Worm (Caenorhabditis elegans): ENCODE data around the gene flp-5.

The flp-5 gene

DNA sequence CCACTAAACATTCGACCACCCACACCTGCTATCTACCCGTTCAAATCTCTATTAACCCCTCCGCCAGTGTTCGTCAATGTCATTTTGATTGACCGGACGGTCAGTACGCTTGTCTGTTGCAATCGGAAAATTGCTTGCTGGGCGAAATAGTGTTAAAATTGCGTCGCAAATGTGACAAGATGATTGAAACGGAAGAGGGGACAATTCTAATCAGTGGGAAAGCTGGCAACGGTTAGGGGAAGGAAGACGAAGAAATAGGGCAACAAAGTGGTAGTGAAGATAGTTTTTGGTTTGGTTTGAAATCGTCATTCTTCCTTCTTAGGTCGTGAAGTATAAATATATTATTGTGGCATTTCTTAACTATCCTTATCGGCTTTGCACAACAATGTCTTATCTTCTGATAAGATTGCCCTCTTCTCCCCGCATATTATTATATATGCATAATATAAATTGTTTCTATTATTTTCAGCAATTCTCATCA, 40.4 kb downstream of the flp-5 start (continued):
- peak; percentile 54 for TF ChIP-seq hlh-11 (tag; optimal IDR thresholded peaks at IDR 0.05)
- no peak for TF ChIP-seq fkh-10 (GFP tag; optimal IDR thresholded peaks at IDR 0.05)
- no peak for TF ChIP-seq spr-3 (GFP tag; optimal IDR thresholded peaks at IDR 0.05)
- TF ChIP-seq egl-27 (tag; optimal IDR thresholded peaks at IDR 0.05), result no peak
- TF ChIP-seq mxl-3 (GFP tag; optimal IDR thresholded peaks at IDR 0.05), result peak; percentile 51
- TF ChIP-seq lin-29 (GFP tag; IDR thresholded peaks at IDR 0.05), result no peak
- TF ChIP-seq lin-15B (tag; optimal IDR thresholded peaks at IDR 0.05), result no peak
- TF ChIP-seq cey-2 (tag; optimal IDR thresholded peaks at IDR 0.05; ENCODE audit: borderline replicate concordance, insufficient read depth), result no peak
- TF ChIP-seq zfp-2 (tag; optimal IDR thresholded peaks at IDR 0.05), result no peak
- TF ChIP-seq Y75B8A.6 (GFP tag; IDR thresholded peaks at IDR 0.05), result no peak
- TF ChIP-seq unc-62 (GFP tag; optimal IDR thresholded peaks at IDR 0.05 in 1 of 2), result peak in 1 of 2 experiments; percentile 96
- TF ChIP-seq unc-62 (tag; optimal IDR thresholded peaks at IDR 0.05), result no peak

DNA sequence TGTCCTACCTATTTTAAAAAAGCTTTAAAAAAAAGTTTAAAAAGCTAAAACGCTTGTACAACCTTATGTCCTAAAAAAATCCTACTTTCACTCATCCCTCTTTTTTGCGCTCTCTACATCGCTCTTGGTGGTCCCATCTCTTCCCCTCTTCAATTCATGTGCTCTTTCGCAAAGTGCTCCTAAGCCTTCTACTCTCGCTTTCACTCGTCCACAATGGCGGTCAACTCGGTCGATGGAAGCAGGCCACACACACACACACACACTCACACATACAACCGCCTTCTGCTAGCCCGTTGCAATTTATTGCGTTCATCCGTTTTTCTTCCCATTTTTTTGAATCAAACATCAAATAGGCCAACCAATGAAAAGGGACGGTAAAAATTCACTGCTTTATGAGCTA, 41.1 kb downstream of the flp-5 start:
- TF ChIP-seq ztf-7 (tag; optimal IDR thresholded peaks at IDR 0.05) (no peak), hif-1 (tag; optimal IDR thresholded peaks at IDR 0.05) (no peak), nhr-10 (tag; optimal IDR thresholded peaks at IDR 0.05) (no peak), lin-29 (GFP tag; IDR thresholded peaks at IDR 0.05) (no peak), duxl-1 (tag; optimal IDR thresholded peaks at IDR 0.05; ENCODE audit: poor library complexity) (no peak), dmd-6 (GFP tag; IDR thresholded peaks at IDR 0.05) (no peak), set-16 (GFP tag; IDR thresholded peaks at IDR 0.05) (no peak), Y75B8A.6 (GFP tag; IDR thresholded peaks at IDR 0.05) (no peak), nhr-28 (tag; optimal IDR thresholded peaks at IDR 0.05) (no peak), lin-15B (tag; optimal IDR thresholded peaks at IDR 0.05) (no peak), Y5F2A.4 (GFP tag; optimal IDR thresholded peaks at IDR 0.05) (no peak), unc-130 (GFP tag; optimal IDR thresholded peaks at IDR 0.05) (no peak), vab-7 (GFP tag; IDR thresholded peaks at IDR 0.05) (no peak), hlh-11 (tag; optimal IDR thresholded peaks at IDR 0.05) (no peak), dmd-9 (GFP tag; IDR thresholded peaks at IDR 0.05) (no peak), R02D3.7 (tag; optimal IDR thresholded peaks at IDR 0.05) (no peak), mes-2 (tag; optimal IDR thresholded peaks at IDR 0.05; ENCODE audit: poor library complexity, severe bottlenecking) (peak; percentile 47), daf-19 (GFP tag; conservative IDR thresholded peaks at IDR 0.05) (no peak), F44E2.7 (GFP tag; IDR thresholded peaks at IDR 0.05) (no peak), Y48G9A.11 (GFP tag; IDR thresholded peaks at IDR 0.05) (no peak), hmg-1.1 (GFP tag; IDR thresholded peaks at IDR 0.05) (peak; percentile 54; the same call in 1 of the 2 replicates), mxl-3 (GFP tag; optimal IDR thresholded peaks at IDR 0.05) (no peak), zfp-3 (GFP tag; conservative IDR thresholded peaks at IDR 0.05) (no peak), egl-43 (GFP tag; IDR thresholded peaks at IDR 0.05) (0 out of 2 replicates have a peak, but pooled peaks have one; percentile 46), zag-1 (tag; optimal IDR thresholded peaks at IDR 0.05) (no peak), dpl-1 (GFP tag; optimal IDR thresholded peaks at IDR 0.05) (no peak), arid-1 (GFP tag; conservative IDR thresholded peaks at IDR 0.05) (no peak), aha-1 (tag) (peak; percentile 79), tag-97 (GFP tag; IDR thresholded peaks at IDR 0.05) (no peak), dve-1 (tag; optimal IDR thresholded peaks at IDR 0.05; ENCODE audit: insufficient read depth) (no peak), saeg-2 (GFP tag; IDR thresholded peaks at IDR 0.05) (no peak), mxl-2 (GFP tag; conservative IDR thresholded peaks at IDR 0.05) (no peak), lsy-2 (tag; optimal IDR thresholded peaks at IDR 0.05) (no peak)
